Worm (Caenorhabditis elegans) whole organism, L1 larva: ENCODE results near the gene C06H5.6.

Experiments used
- C16A3.4 ChIP-seq: fragments of 150-350 bp; optimal IDR thresholded peaks from 2 replicates; lab custom pipeline; 2014; ENCODE audit warnings: missing biosample characterization, missing genetic modification characterization
- C34B4.2 ChIP-seq: sonication (generic microtip); optimal IDR thresholded peaks from 2 replicates; lab custom pipeline; 2017; ENCODE audit warnings: mild to moderate bottlenecking, missing genetic modification characterization, missing compliant biosample characterization
- ama-1 ChIP-seq: fragments of 150-350 bp; optimal IDR thresholded peaks from 2 replicates; lab custom pipeline; 2014
- blmp-1 ChIP-seq: fragments of 150-350 bp; optimal IDR thresholded peaks from 2 replicates; lab custom pipeline; 2014; ENCODE audit warnings: missing biosample characterization, missing genetic modification characterization
- ceh-8 ChIP-seq: fragments of 200-800 bp; sonication (Bioruptor generic); optimal IDR thresholded peaks from 2 replicates; lab custom pipeline; 2018; ENCODE audit warnings: mild to moderate bottlenecking, missing genetic modification characterization, moderate library complexity, missing compliant biosample characterization
- ceh-88 ChIP-seq: fragments of 200-800 bp; sonication (Bioruptor generic); IDR thresholded peaks from 2 replicates; pipeline ENCODE4 v1.3.6; 2022; ENCODE audit warnings: missing genetic modification characterization, missing compliant biosample characterization
- ceh-90 ChIP-seq: sonication (generic microtip); optimal IDR thresholded peaks from 2 replicates; lab custom pipeline; 2016; ENCODE audit warnings: missing genetic modification characterization, missing compliant biosample characterization
- ces-1 ChIP-seq: fragments of 150-350 bp; optimal IDR thresholded peaks from 2 replicates; lab custom pipeline; 2014; ENCODE audit warnings: missing biosample characterization, missing genetic modification reagents, missing genetic modification characterization
- dsc-1 ChIP-seq: sonication (generic microtip); optimal IDR thresholded peaks from 2 replicates; lab custom pipeline; 2016; ENCODE audit warnings: mild to moderate bottlenecking, missing genetic modification characterization, missing compliant biosample characterization
- egl-13 ChIP-seq: sonication (generic microtip); optimal IDR thresholded peaks from 2 replicates; lab custom pipeline; 2016; ENCODE audit warnings: missing genotype, missing genetic modification reagents, missing genetic modification characterization, missing compliant biosample characterization
- elt-3 ChIP-seq, 6 experiments: fragments of 150-350 bp in 1 of 6; sonication (generic microtip); optimal IDR thresholded peaks; 2 replicates each; lab custom pipeline; 2017 to 2018; ENCODE audit warnings: missing biosample characterization in 6 of 6, missing genetic modification characterization in 6 of 6, inconsistent platforms in 1 of 6
- fkh-10 ChIP-seq: sonication (generic microtip); optimal IDR thresholded peaks from 2 replicates; lab custom pipeline; 2017; ENCODE audit warnings: missing biosample characterization, missing genetic modification reagents, missing genetic modification characterization
- fkh-8 ChIP-seq: sonication (generic microtip); optimal IDR thresholded peaks from 2 replicates; lab custom pipeline; 2016; ENCODE audit warnings: mild to moderate bottlenecking, missing genetic modification characterization, missing compliant biosample characterization
- grh-1 ChIP-seq: fragments of 200-800 bp; sonication (Bioruptor generic); IDR thresholded peaks from 2 replicates; pipeline ENCODE4 v1.3.6; 2022; ENCODE audit warnings: missing genetic modification reagents, missing genetic modification characterization, missing compliant biosample characterization
- hlh-17 ChIP-seq: fragments of 200-800 bp; sonication (Bioruptor generic); optimal IDR thresholded peaks from 2 replicates; lab custom pipeline; 2018; ENCODE audit warnings: missing genetic modification characterization, mild to moderate bottlenecking, missing compliant biosample characterization, moderate library complexity, borderline replicate concordance
- hlh-4 ChIP-seq: sonication (generic microtip); optimal IDR thresholded peaks from 2 replicates; lab custom pipeline; 2016; ENCODE audit warnings: mild to moderate bottlenecking, missing genetic modification characterization, missing compliant biosample characterization
- isw-1 ChIP-seq: fragments of 200-800 bp; sonication (Bioruptor generic); IDR thresholded peaks from 2 replicates; pipeline ENCODE4 v1.3.6; 2022; ENCODE audit warnings: missing genetic modification characterization, missing compliant biosample characterization
- jun-1 ChIP-seq: fragments of 150-350 bp; optimal IDR thresholded peaks from 2 replicates; lab custom pipeline; 2014; ENCODE audit warnings: missing biosample characterization, missing genetic modification reagents, missing genetic modification characterization
- lin-15B ChIP-seq: fragments of 150-350 bp; sonication (generic microtip); optimal IDR thresholded peaks from 3 replicates; lab custom pipeline; 2014; ENCODE audit warnings: missing biosample characterization, missing genetic modification characterization
- lin-39 ChIP-seq: fragments of 150-350 bp; optimal IDR thresholded peaks from 2 replicates; lab custom pipeline; 2014; ENCODE audit warnings: missing biosample characterization, missing genetic modification reagents, missing genetic modification characterization
- mab-9 ChIP-seq: fragments of 200-800 bp; sonication (Bioruptor generic); IDR thresholded peaks from 2 replicates; pipeline ENCODE4 v1.3.6; 2022; ENCODE audit warnings: missing genetic modification reagents, missing genetic modification characterization, missing compliant biosample characterization
- mdl-1 ChIP-seq, 2 experiments: fragments of 150-350 bp; optimal IDR thresholded peaks; 2 replicates each; lab custom pipeline; 2014 to 2017; ENCODE audit warnings: missing biosample characterization in 2 of 2, missing genetic modification characterization in 2 of 2, inconsistent platforms in 1 of 2
- mef-2 ChIP-seq: fragments of 150-350 bp; optimal IDR thresholded peaks from 2 replicates; lab custom pipeline; 2014; ENCODE audit warnings: missing biosample characterization, missing genetic modification characterization
- mep-1 ChIP-seq: fragments of 150-350 bp; optimal IDR thresholded peaks from 2 replicates; lab custom pipeline; 2014; ENCODE audit warnings: missing biosample characterization, missing genetic modification characterization
- nhr-12 ChIP-seq: sonication (generic microtip); optimal IDR thresholded peaks from 2 replicates; lab custom pipeline; 2017; ENCODE audit warnings: missing biosample characterization, missing genetic modification characterization
- nhr-19 ChIP-seq: fragments of 200-800 bp; sonication (Bioruptor generic); conservative IDR thresholded peaks from 2 replicates; pipeline ENCODE4 v1.3.6; 2022; ENCODE audit warnings: missing genetic modification characterization, missing compliant biosample characterization
- nhr-47 ChIP-seq: sonication (generic microtip); optimal IDR thresholded peaks from 2 replicates; lab custom pipeline; 2016; ENCODE audit warnings: mild to moderate bottlenecking, missing genetic modification characterization, moderate library complexity, missing compliant biosample characterization
- nhr-76 ChIP-seq: sonication (generic microtip); optimal IDR thresholded peaks from 2 replicates; lab custom pipeline; 2017; ENCODE audit warnings: missing biosample characterization, missing genetic modification characterization
- nhr-77 ChIP-seq: fragments of 150-350 bp; optimal IDR thresholded peaks from 2 replicates; lab custom pipeline; 2014; ENCODE audit warnings: missing biosample characterization, missing genetic modification characterization
- nhr-84 ChIP-seq: sonication (generic microtip); optimal IDR thresholded peaks from 2 replicates; lab custom pipeline; 2017; ENCODE audit warnings: missing biosample characterization, missing genetic modification characterization
- pqm-1 ChIP-seq: sonication (generic microtip); optimal IDR thresholded peaks from 3 replicates; lab custom pipeline; 2017; ENCODE audit warnings: missing biosample characterization, missing genetic modification characterization
- rnt-1 ChIP-seq: sonication (generic microtip); optimal IDR thresholded peaks from 2 replicates; lab custom pipeline; 2016; ENCODE audit warnings: mild to moderate bottlenecking, missing genetic modification characterization, moderate library complexity, missing compliant biosample characterization
- skn-1 ChIP-seq: fragments of 150-350 bp; optimal IDR thresholded peaks from 2 replicates; lab custom pipeline; 2014; ENCODE audit warnings: missing biosample characterization, missing genetic modification characterization
- snpc-4 ChIP-seq: fragments of 150-350 bp; optimal IDR thresholded peaks from 2 replicates; lab custom pipeline; 2014; ENCODE audit warnings: missing biosample characterization, missing genetic modification characterization
- sox-4 ChIP-seq: sonication (generic microtip); optimal IDR thresholded peaks from 2 replicates; lab custom pipeline; 2016; ENCODE audit warnings: missing genetic modification characterization, missing compliant biosample characterization
- sup-37 ChIP-seq: fragments of 200-800 bp; sonication (Bioruptor generic); optimal IDR thresholded peaks from 2 replicates; lab custom pipeline; 2018; ENCODE audit warnings: mild to moderate bottlenecking, missing genetic modification characterization, missing compliant biosample characterization
- tlp-1 ChIP-seq: fragments of 150-350 bp; optimal IDR thresholded peaks from 2 replicates; lab custom pipeline; 2014; ENCODE audit warnings: missing biosample characterization, missing genetic modification characterization
- unc-30 ChIP-seq: sonication (generic microtip); optimal IDR thresholded peaks from 2 replicates; lab custom pipeline; 2017; ENCODE audit warnings: missing biosample characterization, missing genetic modification characterization
- unc-98 ChIP-seq: fragments of 200-800 bp; sonication (Bioruptor generic); IDR thresholded peaks from 2 replicates; pipeline ENCODE4 v1.3.6; 2022; ENCODE audit warnings: missing genetic modification characterization, missing compliant biosample characterization
- vab-15 ChIP-seq: sonication (generic microtip); optimal IDR thresholded peaks from 2 replicates; lab custom pipeline; 2017; ENCODE audit warnings: missing genotype, mild to moderate bottlenecking, missing genetic modification characterization, missing compliant biosample characterization
- xbp-1 ChIP-seq: sonication (generic microtip); optimal IDR thresholded peaks from 2 replicates; lab custom pipeline; 2016; ENCODE audit warnings: missing genetic modification characterization, missing compliant biosample characterization
- ztf-11 ChIP-seq, 2 experiments: sonication (generic microtip); optimal IDR thresholded peaks; 2 replicates each; lab custom pipeline; 2016 to 2017; ENCODE audit warnings: missing genetic modification characterization in 2 of 2, missing biosample characterization in 1 of 2, missing compliant biosample characterization in 1 of 2

C06H5.6 gene

ce11 chrV:17921423-17921822, 32.6 kb upstream of the C06H5.6 start, which contains the start of gene E01B7.2 (continued):
- TF ChIP-seq vab-15 = no peak
- peak; percentile 80 for TF ChIP-seq dsc-1
- no peak for TF ChIP-seq pqm-1 (tag; lab: Kevin White, UChicago)
- no peak for TF ChIP-seq sup-37
- peak; percentile 68 for TF ChIP-seq jun-1 (tag; lab: Kevin White, UChicago)
- peak in 1 of 2 experiments; percentile 52 for TF ChIP-seq ztf-11 (tag; optimal IDR thresholded peaks at IDR 0.05; lab: Kevin White, UChicago)
- TF ChIP-seq grh-1 = peak; percentile 82
- TF ChIP-seq nhr-77 (tag; lab: Kevin White, UChicago) = peak; percentile 41
- peak; percentile 90 for TF ChIP-seq rnt-1
- peak; percentile 73 for TF ChIP-seq snpc-4 (tag; lab: Kevin White, UChicago)
- TF ChIP-seq isw-1 = peak; percentile 76
- peak; percentile 12 for TF ChIP-seq ceh-90 (tag; lab: Kevin White, UChicago)
- TF ChIP-seq mef-2 (tag; lab: Kevin White, UChicago) = no peak
- TF ChIP-seq hlh-4 (tag; lab: Kevin White, UChicago) = no peak
- no peak for TF ChIP-seq nhr-12 (tag; lab: Kevin White, UChicago)
- TF ChIP-seq lin-15B (tag; lab: Kevin White, UChicago) = peak; percentile 76

DNA sequence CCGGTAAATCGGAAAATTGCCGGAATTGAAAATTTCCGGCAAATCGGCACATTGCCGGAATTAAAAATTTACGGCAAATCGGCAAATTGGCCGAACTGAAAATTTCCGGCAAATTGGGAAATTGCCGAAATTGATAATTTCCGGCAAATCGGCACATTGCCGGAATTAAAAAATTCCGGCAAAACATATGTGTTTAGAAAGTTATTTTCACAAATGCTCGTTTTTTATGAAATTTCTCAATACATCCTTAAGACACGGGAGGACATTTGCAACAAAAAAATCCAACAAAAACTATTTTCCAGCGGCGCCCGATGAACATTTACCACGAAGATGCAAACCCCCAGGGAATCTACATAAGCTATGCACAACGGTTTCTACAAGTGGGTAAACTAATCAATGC, 29.9 kb upstream of the C06H5.6 start, which contains the start of gene C06H5.8:
Gene C06H5.8 (plus strand): TSS at position 301 of the 400 bp plus-strand sequence.
- no peak for TF ChIP-seq nhr-47 (tag; lab: Kevin White, UChicago)
- no peak for TF ChIP-seq jun-1 (tag; lab: Kevin White, UChicago)
- no peak for TF ChIP-seq nhr-76 (tag; lab: Kevin White, UChicago)
- no peak for TF ChIP-seq nhr-19 (GFP tag; lab: Robert Waterston, UW)
- TF ChIP-seq nhr-12 (tag; lab: Kevin White, UChicago) = no peak
- no peak for TF ChIP-seq lin-39 (tag; lab: Kevin White, UChicago)
- TF ChIP-seq mef-2 (tag; lab: Kevin White, UChicago) = no peak
- TF ChIP-seq xbp-1 (tag; lab: Kevin White, UChicago) = no peak
- TF ChIP-seq fkh-10 (GFP tag; lab: Kevin White, UChicago) = no peak
- TF ChIP-seq skn-1 (tag; lab: Kevin White, UChicago) = no peak
- no peak for TF ChIP-seq C34B4.2 (tag; lab: Kevin White, UChicago)
- no peak for TF ChIP-seq dsc-1
- TF ChIP-seq ceh-8 (GFP tag; lab: Kevin White, UChicago) = no peak
- no peak for TF ChIP-seq ama-1 (lab: Kevin White, UChicago)
- TF ChIP-seq C16A3.4 = no peak
- TF ChIP-seq unc-30 (tag; lab: Kevin White, UChicago) = no peak
- no peak for TF ChIP-seq unc-98
- no peak for TF ChIP-seq egl-13 (tag; lab: Kevin White, UChicago)

DNA sequence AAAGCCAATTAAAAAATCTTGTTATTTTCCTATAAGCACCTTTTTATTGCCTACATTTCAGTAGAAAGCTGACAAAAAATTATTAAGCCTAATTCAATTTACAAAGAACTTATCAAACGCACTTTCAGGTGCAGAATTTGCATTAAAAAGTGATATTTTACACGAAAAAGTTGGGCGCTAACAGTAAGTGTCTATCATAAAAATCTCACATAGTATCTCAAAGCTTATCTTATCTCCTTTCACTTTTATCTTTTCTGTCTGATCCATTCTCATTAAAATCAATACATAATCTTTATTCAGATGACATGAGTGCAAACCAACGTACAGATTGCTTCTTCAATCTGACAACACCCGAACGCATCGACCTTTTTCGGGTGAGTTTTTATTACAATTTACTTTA, 21.2 kb upstream of the C06H5.6 start, which contains the start of gene dcar-1:
Gene dcar-1 (plus strand): TSS at position 301 of the 400 bp plus-strand sequence.
- TF ChIP-seq mep-1 (no peak), nhr-84 (tag; lab: Kevin White, UChicago) (no peak), mdl-1 (tag; optimal IDR thresholded peaks at IDR 0.05; lab: Kevin White, UChicago) (no peak), dsc-1 (no peak), blmp-1 (tag; lab: Kevin White, UChicago) (peak; percentile 75), vab-15 (no peak), skn-1 (tag; lab: Kevin White, UChicago) (no peak), hlh-17 (GFP tag; lab: Kevin White, UChicago) (no peak), mab-9 (GFP tag; lab: Robert Waterston, UW) (no peak), elt-3 (tag; optimal IDR thresholded peaks at IDR 0.05; lab: Kevin White, UChicago) (peak in 2 of 6 experiments; percentile 17 to 23), tlp-1 (no peak), sox-4 (tag; lab: Kevin White, UChicago) (no peak), ceh-88 (GFP tag; lab: Robert Waterston, UW) (no peak), ces-1 (GFP tag; lab: Kevin White, UChicago) (no peak), fkh-8 (no peak)
